Worm (Caenorhabditis elegans) whole organism, young adult: Measurements from ENCODE around the gene yif-1.
A peak's percentile ranks its signal among the peaks of the same experiment; 100 is the strongest.

Experiments used
- C17E4.6 ChIP-seq: fragments of 200-800 bp; sonication (Bioruptor generic); IDR thresholded peaks from 2 replicates; pipeline ENCODE4 v1.3.6; 2022; ENCODE audit warnings: missing genetic modification reagents, missing genetic modification characterization, missing compliant biosample characterization
- F23B12.7 ChIP-seq: sonication (generic microtip); optimal IDR thresholded peaks from 2 replicates; lab custom pipeline; 2017; ENCODE audit warnings: missing genetic modification characterization, mild to moderate bottlenecking, missing compliant biosample characterization, antibody characterized with exemption, moderate library complexity; ENCODE audit not compliant: insufficient read depth
- F37B4.10 ChIP-seq: fragments of 200-800 bp; sonication (Bioruptor generic); IDR thresholded peaks from 2 replicates; pipeline ENCODE4 v1.3.6; 2022; ENCODE audit warnings: missing genetic modification characterization, missing compliant biosample characterization
- F39B2.1 ChIP-seq: fragments of 200-800 bp; sonication (Bioruptor generic); IDR thresholded peaks from 2 replicates; pipeline ENCODE4 v1.3.6; 2022; ENCODE audit warnings: missing genetic modification reagents, missing genetic modification characterization, missing compliant biosample characterization
- F57C9.4 ChIP-seq: sonication (generic microtip); optimal IDR thresholded peaks from 2 replicates; lab custom pipeline; 2017; ENCODE audit warnings: mild to moderate bottlenecking, missing genetic modification characterization, missing compliant biosample characterization
- T07F8.4 ChIP-seq: sonication (generic microtip); optimal IDR thresholded peaks from 2 replicates; lab custom pipeline; 2016; ENCODE audit warnings: mild to moderate bottlenecking, missing genetic modification characterization, moderate library complexity, missing compliant biosample characterization
- Y53F4B.3 ChIP-seq: fragments of 200-800 bp; sonication (Bioruptor generic); IDR thresholded peaks from 2 replicates; pipeline ENCODE4 v1.3.6; 2022; ENCODE audit warnings: missing genetic modification reagents, missing genetic modification characterization, missing compliant biosample characterization
- Y67H2A.10 ChIP-seq: fragments of 200-800 bp; sonication (Bioruptor generic); conservative IDR thresholded peaks from 2 replicates; pipeline ENCODE4 v1.3.6; 2022; ENCODE audit warnings: missing genetic modification reagents, missing genetic modification characterization, missing compliant biosample characterization
- ZK185.1 ChIP-seq: sonication (generic microtip); optimal IDR thresholded peaks from 2 replicates; lab custom pipeline; 2016; ENCODE audit warnings: mild to moderate bottlenecking, missing genetic modification characterization, missing compliant biosample characterization; ENCODE audit not compliant: poor library complexity, severe bottlenecking
- akir-1 ChIP-seq: fragments of 200-800 bp; sonication (Bioruptor generic); optimal IDR thresholded peaks from 2 replicates; lab custom pipeline; 2018; ENCODE audit warnings: mild to moderate bottlenecking, missing genetic modification characterization, moderate library complexity, missing compliant biosample characterization
- attf-3 ChIP-seq: fragments of 200-800 bp; sonication (Bioruptor generic); conservative IDR thresholded peaks from 2 replicates; pipeline ENCODE4 v1.3.6; 2022; ENCODE audit warnings: missing genetic modification reagents, missing genetic modification characterization, missing compliant biosample characterization
- attf-5 ChIP-seq: fragments of 200-800 bp; sonication (Bioruptor generic); optimal IDR thresholded peaks from 2 replicates; lab custom pipeline; 2018; ENCODE audit warnings: mild to moderate bottlenecking, missing genetic modification characterization, missing compliant biosample characterization
- attf-6 ChIP-seq: fragments of 200-800 bp; sonication (Bioruptor generic); IDR thresholded peaks from 2 replicates; pipeline ENCODE4 v1.3.6; 2022; ENCODE audit warnings: missing genetic modification reagents, missing genetic modification characterization, missing compliant biosample characterization
- cebp-1 ChIP-seq, 2 experiments: fragments of 200-800 bp in 1 of 2; sonication (Bioruptor generic) in 1 of 2; sonication (generic microtip) in 1 of 2; IDR thresholded peaks in 1 of 2; optimal IDR thresholded peaks in 1 of 2; 2 replicates each; pipeline versions ENCODE4 v1.3.6 to Lab custom; 2017 to 2022; ENCODE audit warnings: missing compliant biosample characterization in 2 of 2, missing genetic modification characterization in 2 of 2, mild to moderate bottlenecking in 1 of 2, missing genetic modification reagents in 1 of 2, moderate library complexity in 1 of 2
- ceh-100 ChIP-seq: fragments of 200-800 bp; sonication (Bioruptor generic); IDR thresholded peaks from 2 replicates; pipeline ENCODE4 v1.3.6; 2022; ENCODE audit warnings: missing genetic modification reagents, missing genetic modification characterization, missing compliant biosample characterization
- ceh-27 ChIP-seq: fragments of 200-800 bp; sonication (Bioruptor generic); optimal IDR thresholded peaks from 2 replicates; lab custom pipeline; 2018; ENCODE audit warnings: mild to moderate bottlenecking, missing genetic modification characterization, moderate library complexity, missing compliant biosample characterization
- ceh-40 ChIP-seq: fragments of 200-800 bp; sonication (Bioruptor generic); IDR thresholded peaks from 2 replicates; pipeline ENCODE4 v1.3.6; 2022; ENCODE audit warnings: missing genetic modification characterization, missing compliant biosample characterization
- ceh-79 ChIP-seq: sonication (generic microtip); optimal IDR thresholded peaks from 2 replicates; lab custom pipeline; 2017; ENCODE audit warnings: mild to moderate bottlenecking, missing genetic modification characterization, missing compliant biosample characterization
- chd-7 ChIP-seq: sonication (generic microtip); optimal IDR thresholded peaks from 2 replicates; lab custom pipeline; 2016; ENCODE audit warnings: mild to moderate bottlenecking, missing genetic modification characterization, moderate library complexity, missing compliant biosample characterization
- die-1 ChIP-seq: sonication (generic microtip); optimal IDR thresholded peaks from 2 replicates; lab custom pipeline; 2016; ENCODE audit warnings: missing genotype, mild to moderate bottlenecking, missing genetic modification characterization, missing compliant biosample characterization
- dox-1 ChIP-seq: fragments of 200-800 bp; sonication (Bioruptor generic); IDR thresholded peaks from 2 replicates; pipeline ENCODE4 v1.3.6; 2022; ENCODE audit warnings: missing genetic modification reagents, missing genetic modification characterization, missing compliant biosample characterization
- dpff-1 ChIP-seq: sonication (generic microtip); optimal IDR thresholded peaks from 2 replicates; lab custom pipeline; 2017; ENCODE audit warnings: mild to moderate bottlenecking, missing genetic modification characterization, missing compliant biosample characterization
- efl-1 ChIP-seq: fragments of 150-350 bp; optimal IDR thresholded peaks from 2 replicates; lab custom pipeline; 2014; ENCODE audit warnings: missing biosample characterization, missing genetic modification reagents, missing genetic modification characterization
- fkh-3 ChIP-seq: sonication (generic microtip); optimal IDR thresholded peaks from 2 replicates; lab custom pipeline; 2016; ENCODE audit warnings: mild to moderate bottlenecking, missing genetic modification characterization, missing compliant biosample characterization
- gei-17 ChIP-seq: fragments of 200-800 bp; sonication (Bioruptor generic); optimal IDR thresholded peaks from 2 replicates; lab custom pipeline; 2018; ENCODE audit warnings: mild to moderate bottlenecking, missing genetic modification characterization, missing compliant biosample characterization
- hlh-12 ChIP-seq: sonication (generic microtip); optimal IDR thresholded peaks from 2 replicates; lab custom pipeline; 2016; ENCODE audit warnings: missing genetic modification characterization, missing compliant biosample characterization
- hmg-20 ChIP-seq: fragments of 200-800 bp; sonication (Bioruptor generic); IDR thresholded peaks from 2 replicates; pipeline ENCODE4 v1.3.6; 2022; ENCODE audit warnings: missing genetic modification reagents, missing genetic modification characterization, missing compliant biosample characterization
- hsf-1 ChIP-seq: fragments of 200-800 bp; sonication (Bioruptor generic); IDR thresholded peaks from 2 replicates; pipeline ENCODE4 v1.3.6; 2022; ENCODE audit warnings: missing genetic modification reagents, missing genetic modification characterization, missing compliant biosample characterization
- lag-1 ChIP-seq: fragments of 200-800 bp; sonication (Bioruptor generic); IDR thresholded peaks from 2 replicates; pipeline ENCODE4 v1.3.6; 2022; ENCODE audit warnings: missing genetic modification reagents, missing genetic modification characterization, missing compliant biosample characterization
- let-607 ChIP-seq, 2 experiments: fragments of 200-800 bp in 1 of 2; sonication (Bioruptor generic) in 1 of 2; sonication (generic microtip) in 1 of 2; optimal IDR thresholded peaks; 2 replicates each; lab custom pipeline; 2016 to 2018; ENCODE audit warnings: mild to moderate bottlenecking in 2 of 2, missing compliant biosample characterization in 2 of 2, missing genetic modification characterization in 2 of 2, moderate library complexity in 2 of 2, missing genotype in 1 of 2
- lin-26 ChIP-seq: fragments of 200-800 bp; sonication (Bioruptor generic); IDR thresholded peaks from 2 replicates; pipeline ENCODE4 v1.3.6; 2022; ENCODE audit warnings: missing genetic modification reagents, missing genetic modification characterization, missing compliant biosample characterization
- lin-35 ChIP-seq, 3 experiments: fragments of 150-350 bp in 2 of 3; sonication (generic microtip) in 1 of 3; optimal IDR thresholded peaks; 2 replicates each; lab custom pipeline; 2014 to 2018; ENCODE audit warnings: missing biosample characterization in 3 of 3, missing genetic modification characterization in 3 of 3, missing genetic modification reagents in 3 of 3
- lin-54 ChIP-seq: fragments of 200-800 bp; sonication (Bioruptor generic); optimal IDR thresholded peaks from 2 replicates; lab custom pipeline; 2018; ENCODE audit warnings: mild to moderate bottlenecking, missing genetic modification characterization, missing compliant biosample characterization
- lir-1 ChIP-seq: fragments of 200-800 bp; sonication (Bioruptor generic); conservative IDR thresholded peaks from 2 replicates; pipeline ENCODE4 v1.3.6; 2022; ENCODE audit warnings: missing genetic modification reagents, missing genetic modification characterization, missing compliant biosample characterization
- madf-8 ChIP-seq: fragments of 200-800 bp; sonication (Bioruptor generic); conservative IDR thresholded peaks from 2 replicates; pipeline ENCODE4 v1.3.6; 2022; ENCODE audit warnings: missing genetic modification reagents, missing genetic modification characterization, missing compliant biosample characterization
- nfya-2 ChIP-seq: fragments of 200-800 bp; sonication (Bioruptor generic); IDR thresholded peaks from 2 replicates; pipeline ENCODE4 v1.3.6; 2022; ENCODE audit warnings: missing genetic modification reagents, missing genetic modification characterization, missing compliant biosample characterization
- nhr-179 ChIP-seq: sonication (generic microtip); optimal IDR thresholded peaks from 2 replicates; lab custom pipeline; 2016; ENCODE audit warnings: mild to moderate bottlenecking, missing genetic modification characterization, missing compliant biosample characterization
- nhr-27 ChIP-seq: fragments of 200-800 bp; sonication (Bioruptor generic); optimal IDR thresholded peaks from 2 replicates; lab custom pipeline; 2018; ENCODE audit warnings: mild to moderate bottlenecking, missing genetic modification characterization, moderate library complexity, missing compliant biosample characterization
- pbrm-1 ChIP-seq: fragments of 200-800 bp; sonication (Bioruptor generic); IDR thresholded peaks from 2 replicates; pipeline ENCODE4 v1.3.6; 2022; ENCODE audit warnings: missing genetic modification reagents, missing genetic modification characterization, missing compliant biosample characterization
- sea-2 ChIP-seq: fragments of 200-800 bp; sonication (Bioruptor generic); IDR thresholded peaks from 2 replicates; pipeline ENCODE4 v1.3.6; 2022; ENCODE audit warnings: missing genetic modification characterization, missing compliant biosample characterization
- snpc-1.3 ChIP-seq: sonication (generic microtip); optimal IDR thresholded peaks from 2 replicates; lab custom pipeline; 2017; ENCODE audit warnings: missing genetic modification characterization, mild to moderate bottlenecking, missing compliant biosample characterization, antibody characterized with exemption, moderate library complexity, missing genotype, missing genetic modification reagents; ENCODE audit not compliant: insufficient read depth
- somi-1 ChIP-seq: fragments of 200-800 bp; sonication (Bioruptor generic); optimal IDR thresholded peaks from 2 replicates; lab custom pipeline; 2018; ENCODE audit warnings: mild to moderate bottlenecking, missing genetic modification characterization, missing compliant biosample characterization
- sptf-2 ChIP-seq: fragments of 200-800 bp; sonication (Bioruptor generic); optimal IDR thresholded peaks from 2 replicates; lab custom pipeline; 2018; ENCODE audit warnings: mild to moderate bottlenecking, missing genetic modification characterization, missing compliant biosample characterization
- tlf-1 ChIP-seq: fragments of 200-800 bp; sonication (Bioruptor generic); optimal IDR thresholded peaks from 2 replicates; lab custom pipeline; 2018; ENCODE audit warnings: mild to moderate bottlenecking, missing genetic modification characterization, missing compliant biosample characterization
- unc-62 ChIP-seq: fragments of 150-350 bp; optimal IDR thresholded peaks from 2 replicates; lab custom pipeline; 2014; ENCODE audit warnings: missing biosample characterization, missing genetic modification reagents, missing genetic modification characterization
- zim-3 ChIP-seq: sonication (generic microtip); optimal IDR thresholded peaks from 2 replicates; lab custom pipeline; 2017; ENCODE audit warnings: mild to moderate bottlenecking, missing genetic modification characterization, moderate library complexity, missing compliant biosample characterization
- ztf-25 ChIP-seq: fragments of 200-800 bp; sonication (Bioruptor generic); IDR thresholded peaks from 2 replicates; pipeline ENCODE4 v1.3.6; 2022; ENCODE audit warnings: missing genetic modification reagents, missing genetic modification characterization, missing compliant biosample characterization
- ztf-3 ChIP-seq: fragments of 200-800 bp; sonication (Bioruptor generic); optimal IDR thresholded peaks from 2 replicates; lab custom pipeline; 2018; ENCODE audit warnings: mild to moderate bottlenecking, missing genetic modification characterization, missing compliant biosample characterization

The yif-1 gene

ce11 chrV:10039837-10040236 lies 14.9 kb downstream of the yif-1 start (continued):
- no peak for TF ChIP-seq ceh-100
- TF ChIP-seq fkh-3 (tag; lab: Kevin White, UChicago): no peak
- TF ChIP-seq Y53F4B.3: no peak
- TF ChIP-seq hsf-1 (GFP tag; lab: Robert Waterston, UW): no peak
- TF ChIP-seq nhr-27 (tag; lab: Kevin White, UChicago): no peak
- TF ChIP-seq zim-3 (tag; lab: Kevin White, UChicago): no peak
- 0 out of 2 replicates have a peak, but pooled peaks have one; percentile 36 for TF ChIP-seq pbrm-1 (GFP tag; lab: Robert Waterston, UW)
- TF ChIP-seq lin-35 (GFP tag; optimal IDR thresholded peaks at IDR 0.05; lab: Kevin White, UChicago): peak in 1 of 3 experiments; percentile 28
- TF ChIP-seq cebp-1 (GFP tag; IDR thresholded peaks at IDR 0.05; lab: Robert Waterston, UW): peak; percentile 36; the same call in 1 of the 2 replicates
- peak; percentile 71 for TF ChIP-seq cebp-1 (tag; optimal IDR thresholded peaks at IDR 0.05; lab: Kevin White, UChicago)
- TF ChIP-seq akir-1: no peak
- TF ChIP-seq let-607 (tag; optimal IDR thresholded peaks at IDR 0.05; lab: Kevin White, UChicago): peak in 1 of 2 experiments; percentile 27
- TF ChIP-seq F37B4.10 (GFP tag; lab: Robert Waterston, UW): no peak
- no peak for TF ChIP-seq T07F8.4
- peak; percentile 68 for TF ChIP-seq lir-1
- TF ChIP-seq ceh-79: no peak
- peak; percentile 46 for TF ChIP-seq chd-7 (tag; lab: Kevin White, UChicago)
- no peak for TF ChIP-seq efl-1 (GFP tag; lab: Kevin White, UChicago)
- no peak for TF ChIP-seq sea-2 (GFP tag; lab: Robert Waterston, UW)
- no peak for TF ChIP-seq unc-62
- peak; percentile 36 for TF ChIP-seq lin-54 (GFP tag; lab: Kevin White, UChicago)
- no peak for TF ChIP-seq somi-1 (GFP tag; lab: Kevin White, UChicago)
- peak; percentile 48 for TF ChIP-seq ceh-27 (GFP tag; lab: Kevin White, UChicago)
- TF ChIP-seq F39B2.1 (GFP tag; lab: Robert Waterston, UW): no peak
- no peak for TF ChIP-seq ztf-25 (GFP tag; lab: Robert Waterston, UW)
- no peak for TF ChIP-seq ZK185.1 (tag; lab: Kevin White, UChicago)
- 0 out of 2 replicates have a peak, but pooled peaks have one; percentile 22 for TF ChIP-seq attf-3 (GFP tag; lab: Robert Waterston, UW)
- no peak for TF ChIP-seq nfya-2
- TF ChIP-seq tlf-1 (GFP tag; lab: Kevin White, UChicago): no peak
- TF ChIP-seq hlh-12 (tag; lab: Kevin White, UChicago): no peak
- no peak for TF ChIP-seq die-1
- TF ChIP-seq F57C9.4 (tag; lab: Kevin White, UChicago): no peak
- TF ChIP-seq Y67H2A.10: no peak
- no peak for TF ChIP-seq F23B12.7
- no peak for TF ChIP-seq ceh-40 (GFP tag; lab: Robert Waterston, UW)
- TF ChIP-seq attf-5 (GFP tag; lab: Kevin White, UChicago): peak; percentile 32
- no peak for TF ChIP-seq hmg-20
- TF ChIP-seq ztf-3 (GFP tag; lab: Kevin White, UChicago): no peak
- no peak for TF ChIP-seq nhr-179 (tag; lab: Kevin White, UChicago)
- no peak for TF ChIP-seq lin-26 (GFP tag; lab: Robert Waterston, UW)
- TF ChIP-seq C17E4.6 (GFP tag; lab: Robert Waterston, UW): no peak
- peak; percentile 22 for TF ChIP-seq gei-17 (GFP tag; lab: Kevin White, UChicago)
- no peak for TF ChIP-seq madf-8 (GFP tag; lab: Robert Waterston, UW)
- TF ChIP-seq lag-1 (GFP tag; lab: Robert Waterston, UW): no peak
- TF ChIP-seq dpff-1: no peak
- TF ChIP-seq attf-6: no peak
- TF ChIP-seq snpc-1.3 (tag; lab: Kevin White, UChicago): no peak
- peak; percentile 69 for TF ChIP-seq dox-1 (GFP tag; lab: Robert Waterston, UW)
- TF ChIP-seq sptf-2 (GFP tag; lab: Kevin White, UChicago): peak; percentile 13
